Fruit fly (Drosophila melanogaster) whole organism: ENCODE data around the gene jumu.
"Not testable (repeated sequence)": the region's sequence is repeated elsewhere in the genome, so short reads cannot be mapped to it uniquely, and the experiment has no call there.

Source experiments
- Dll ChIP-seq: fragments of >200 bp; optimal IDR thresholded peaks from 2 replicates; lab custom pipeline; 2017
- pan ChIP-seq: fragments of >200 bp; optimal IDR thresholded peaks from 2 replicates; lab custom pipeline; 2017

DNA sequence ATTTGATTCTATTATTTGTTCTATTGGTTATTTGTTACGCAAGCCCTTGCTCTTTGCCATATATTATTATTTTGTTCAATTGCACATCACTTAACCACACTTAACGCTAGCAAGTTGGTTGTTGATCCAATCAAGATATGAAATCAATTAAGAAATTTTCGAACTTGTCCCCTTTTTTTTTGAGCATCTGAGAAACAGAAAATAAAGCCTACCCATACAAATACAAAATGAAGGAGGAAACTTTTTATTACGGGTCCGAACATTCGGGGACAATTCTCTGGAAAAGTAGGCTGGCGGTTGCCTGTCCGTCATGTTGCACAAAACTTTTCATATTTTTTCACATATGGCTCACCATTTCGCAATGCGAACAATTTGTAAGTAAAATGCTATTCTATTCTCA, 11.9 kb upstream of the jumu start, which contains the start of gene CG12592:
- TF ChIP-seq Dll, pan: not testable (repeated sequence)
